Worm (Caenorhabditis elegans): ENCODE measurements around the gene fbxa-77.
A peak's percentile ranks its signal among the peaks of the same experiment; 100 is the strongest.
"Not testable (repeated sequence)": the region's sequence is repeated elsewhere in the genome, so short reads cannot be mapped to it uniquely, and the experiment has no call there.

The fbxa-77 gene

ce11 chrIII:1252412-1253207 is 3.3 kb downstream of the fbxa-77 start:
- peak; percentile 69; the same call in 1 of the 2 replicates for TF ChIP-seq ceh-45 (GFP tag; IDR thresholded peaks at IDR 0.05)

DNA sequence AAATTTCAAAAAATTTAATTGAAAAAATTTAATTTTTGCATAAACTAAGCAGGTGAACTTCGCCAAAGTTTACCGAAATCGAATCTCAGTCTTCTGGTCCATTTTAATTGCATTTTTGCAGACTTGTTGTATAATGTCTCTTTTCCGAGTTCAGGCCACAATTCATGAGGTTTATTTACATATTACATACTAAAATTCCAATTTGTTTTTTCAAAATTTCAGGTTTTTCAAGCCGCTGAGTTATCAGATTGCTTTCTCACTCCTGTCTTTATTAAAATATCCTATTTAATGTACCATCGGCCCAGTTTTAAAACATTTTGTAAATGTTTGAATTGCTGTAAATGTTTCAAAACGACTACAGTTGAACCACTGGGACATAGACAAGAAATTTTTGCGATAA is 7.2 kb downstream of the fbxa-77 start, which contains the start of gene fbxa-208:
fbxa-208 (plus strand) TSS at position 301 of the 400 bp plus-strand sequence.
- TF ChIP-seq pax-1 (tag; optimal IDR thresholded peaks at IDR 0.05); hlh-13 (GFP tag; optimal IDR thresholded peaks at IDR 0.05); fkh-6 (tag; optimal IDR thresholded peaks at IDR 0.05): not testable (repeated sequence)

DNA sequence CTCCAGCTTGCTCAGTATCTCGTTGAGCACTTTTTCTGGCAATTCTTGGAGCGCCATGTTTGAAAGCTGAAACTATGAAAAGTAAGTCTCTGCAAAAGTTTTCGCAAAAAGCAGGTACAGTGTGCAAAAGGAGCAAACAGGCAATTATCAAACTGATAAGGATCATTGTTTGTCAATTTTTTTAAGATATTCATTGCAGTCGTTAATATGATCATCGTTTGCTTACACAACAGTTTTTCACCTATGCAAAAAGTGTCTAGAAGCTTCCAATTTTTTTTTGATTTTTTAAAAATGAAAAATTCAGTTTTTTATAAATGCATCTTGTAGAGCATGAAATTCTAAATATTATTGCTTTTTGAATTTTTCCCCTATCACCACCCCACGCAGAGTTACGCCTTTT is 9.1 kb downstream of the fbxa-77 start, which contains the start of gene fbxa-78:
fbxa-78 (minus strand) TSS at position 101 of the 400 bp plus-strand sequence.
- not testable (repeated sequence) for TF ChIP-seq sox-2 (GFP tag; IDR thresholded peaks at IDR 0.05); npax-4 (tag; optimal IDR thresholded peaks at IDR 0.05); ama-1 (optimal IDR thresholded peaks at IDR 0.05)

ce11 chrIII:1263692-1264091 is 14.4 kb downstream of the fbxa-77 start, which contains the start of gene srz-9:
Gene srz-9 (plus strand): TSS chrIII:1263992.
- not testable (repeated sequence) for TF ChIP-seq pax-1, tbx-7, hlh-15 (tag; optimal IDR thresholded peaks at IDR 0.05)

DNA sequence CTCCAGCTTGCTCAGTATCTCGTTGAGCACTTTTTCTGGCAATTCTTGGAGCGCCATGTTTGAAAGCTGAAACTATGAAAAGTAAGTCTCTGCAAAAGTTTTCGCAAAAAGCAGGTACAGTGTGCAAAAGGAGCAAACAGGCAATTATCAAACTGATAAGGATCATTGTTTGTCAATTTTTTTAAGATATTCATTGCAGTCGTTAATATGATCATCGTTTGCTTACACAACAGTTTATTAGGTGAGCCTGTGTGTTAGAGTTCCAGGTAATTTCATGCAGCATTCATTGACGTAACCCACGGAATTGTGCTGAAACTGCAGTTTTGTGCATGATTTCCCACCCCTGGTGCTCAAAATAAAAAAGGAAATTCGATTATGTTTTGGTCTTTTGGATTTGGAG is 17.5 kb downstream of the fbxa-77 start, which contains the start of gene fbxa-151:
fbxa-151 (minus strand) TSS at position 101 of the 400 bp plus-strand sequence.
- TF ChIP-seq fkh-10 (GFP tag; optimal IDR thresholded peaks at IDR 0.05); dmd-4 (tag; optimal IDR thresholded peaks at IDR 0.05; ENCODE audit: borderline replicate concordance); hlh-13 (GFP tag; optimal IDR thresholded peaks at IDR 0.05): not testable (repeated sequence)

DNA sequence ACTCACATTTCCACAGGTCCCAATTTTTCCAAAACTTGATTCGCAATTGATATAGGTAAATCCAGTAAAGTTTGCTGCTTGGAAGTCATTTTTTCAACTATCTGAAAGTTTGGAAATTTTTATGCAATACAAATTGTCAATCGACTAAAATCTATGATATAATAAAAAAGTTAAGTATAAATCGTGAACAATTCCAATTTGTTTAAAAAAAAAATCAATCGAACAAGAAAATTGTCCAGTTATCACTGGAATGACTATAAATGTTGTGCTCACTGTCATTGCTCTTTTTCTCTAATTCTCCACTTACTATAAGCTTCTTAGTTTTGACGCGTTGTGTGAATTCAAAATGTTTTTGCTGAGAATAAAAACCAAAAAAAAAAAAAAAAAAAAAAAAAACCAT is 19.9 kb downstream of the fbxa-77 start, which contains the start of gene fbxa-32:
fbxa-32 (minus strand) TSS at position 101 of the 400 bp plus-strand sequence.
- no peak for TF ChIP-seq fkh-6 (tag; optimal IDR thresholded peaks at IDR 0.05)
- no peak for TF ChIP-seq gmeb-2 (tag; optimal IDR thresholded peaks at IDR 0.05)
- TF ChIP-seq pat-9 (tag; optimal IDR thresholded peaks at IDR 0.05), result no peak

DNA sequence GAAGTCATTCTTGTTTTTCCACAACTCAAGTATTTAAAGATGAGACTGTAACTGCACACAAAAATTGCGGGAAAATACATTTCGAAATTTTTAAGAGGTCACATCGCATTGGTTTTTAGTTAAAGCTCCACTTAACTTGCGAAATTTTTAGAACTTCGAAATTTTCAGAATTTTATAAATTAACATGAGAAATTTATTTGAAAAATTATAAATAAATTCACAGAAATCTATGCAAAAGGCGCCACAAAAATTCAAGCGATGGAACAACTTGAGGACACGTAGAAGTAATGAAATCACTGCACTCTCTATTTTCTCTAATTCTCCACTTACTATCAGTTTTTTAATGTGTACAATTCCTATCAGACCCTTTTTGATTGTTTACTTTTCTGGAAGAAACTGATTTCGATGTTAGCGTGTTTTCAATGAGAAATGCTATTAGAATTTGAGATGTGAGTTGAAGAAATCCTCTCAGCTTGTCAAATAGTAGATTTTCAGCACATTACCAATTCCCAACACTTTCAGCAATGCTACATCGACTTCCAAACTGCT is 22.2 kb downstream of the fbxa-77 start, which contains the start of gene fbxa-31:
fbxa-31 (minus strand) TSS at position 51 of the 549 bp plus-strand sequence.
- TF ChIP-seq sox-4 (tag; optimal IDR thresholded peaks at IDR 0.05) (no peak), hlh-15 (tag; optimal IDR thresholded peaks at IDR 0.05) (no peak), C08G9.2 (tag; optimal IDR thresholded peaks at IDR 0.05) (no peak), ref-2 (tag; optimal IDR thresholded peaks at IDR 0.05) (no peak), hlh-13 (GFP tag; optimal IDR thresholded peaks at IDR 0.05) (no peak), eyg-1 (tag; optimal IDR thresholded peaks at IDR 0.05) (no peak), pros-1 (tag; optimal IDR thresholded peaks at IDR 0.05) (no peak), ceh-45 (GFP tag; IDR thresholded peaks at IDR 0.05) (no peak), ceh-2 (tag; optimal IDR thresholded peaks at IDR 0.05) (no peak), tbx-2 (tag; optimal IDR thresholded peaks at IDR 0.05) (no peak), pag-3 (tag; optimal IDR thresholded peaks at IDR 0.05; ENCODE audit: borderline replicate concordance) (no peak), npax-4 (tag; optimal IDR thresholded peaks at IDR 0.05) (no peak), lin-11 (tag; optimal IDR thresholded peaks at IDR 0.05) (no peak), rnt-1 (tag; optimal IDR thresholded peaks at IDR 0.05) (no peak), pha-2 (tag; optimal IDR thresholded peaks at IDR 0.05) (no peak), ceh-34 (tag; optimal IDR thresholded peaks at IDR 0.05) (no peak), pax-1 (tag; optimal IDR thresholded peaks at IDR 0.05) (no peak), unc-86 (tag; optimal IDR thresholded peaks at IDR 0.05) (no peak), K09A11.1 (tag; optimal IDR thresholded peaks at IDR 0.05; ENCODE audit: insufficient read depth) (no peak)

Measured in whole organism, late embryonic.